Fruit fly (Drosophila melanogaster): ENCODE data around the gene CG6225.

Gene CG6225

DNA sequence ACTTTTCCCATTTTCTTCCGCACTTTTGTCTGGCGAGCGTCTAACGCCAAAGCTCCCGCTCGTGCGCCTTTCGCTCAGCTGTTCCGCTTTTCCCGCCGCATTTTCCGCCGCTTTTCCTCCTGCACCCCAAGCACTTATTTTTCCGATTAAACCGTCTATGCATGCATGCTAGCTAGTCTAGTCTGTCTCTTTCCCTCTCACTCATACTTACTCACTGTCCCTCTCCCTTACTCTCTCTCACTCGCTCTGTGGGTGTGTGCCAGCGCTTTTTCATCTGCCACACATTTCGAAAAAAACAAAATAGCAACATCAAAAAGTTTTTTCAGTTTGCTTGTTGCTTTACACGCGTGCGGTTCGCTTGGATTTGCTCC lies at the start of gene CG6225:
Gene CG6225 (plus strand): TSS at position 325 of the 371 bp plus-strand sequence.
- no peak for TF ChIP-seq insv (optimal IDR thresholded peaks at IDR 0.05)

DNA sequence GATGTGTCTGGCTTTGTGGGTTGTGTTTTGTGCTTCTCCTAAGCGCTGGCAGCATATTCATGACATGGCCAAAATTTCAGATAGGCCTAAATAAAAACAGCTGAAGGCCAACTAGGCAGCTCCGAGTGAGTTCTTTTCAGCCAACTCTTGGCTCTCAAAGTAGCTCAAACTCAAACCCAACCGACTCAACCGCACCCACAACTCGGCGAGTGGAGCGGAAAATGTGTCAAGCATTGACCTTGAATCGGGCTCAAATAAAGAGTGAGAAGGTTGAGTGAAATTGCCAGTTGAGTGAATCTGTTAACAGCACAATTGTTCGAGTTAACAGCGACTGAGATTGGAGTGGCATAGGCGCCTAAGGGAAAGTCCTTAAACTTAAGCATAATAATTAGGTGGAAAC lies 42.4 kb upstream of the CG6225 start:
- TF ChIP-seq insv (optimal IDR thresholded peaks at IDR 0.05): no peak
- no peak for TF ChIP-seq Sin3A (optimal IDR thresholded peaks at IDR 0.05)
- TF ChIP-seq ttk (optimal IDR thresholded peaks at IDR 0.05): no peak
- no peak for TF ChIP-seq Myc (optimal IDR thresholded peaks at IDR 0.05)
- no peak for TF ChIP-seq h (optimal IDR thresholded peaks at IDR 0.05)
- no peak for TF ChIP-seq psq (optimal IDR thresholded peaks at IDR 0.05)

DNA sequence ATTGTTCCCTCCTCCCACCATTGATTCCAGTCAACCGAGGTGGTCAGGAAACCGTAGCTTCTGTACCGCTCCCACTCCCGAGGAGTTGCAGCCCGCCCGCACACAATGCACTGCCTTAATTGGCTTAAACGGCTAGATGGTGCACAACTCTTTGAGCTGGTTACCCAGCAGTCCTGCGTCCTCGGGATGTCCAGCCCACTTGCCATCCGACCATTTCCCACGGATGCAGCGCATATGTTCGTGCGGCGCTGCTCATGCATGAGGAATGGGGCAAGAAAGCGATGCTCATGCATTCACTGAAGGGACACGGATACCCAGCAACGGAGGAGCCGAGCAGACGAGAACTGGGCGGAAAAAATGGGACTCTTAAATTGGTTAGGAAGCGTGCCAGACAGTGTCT lies 38.8 kb upstream of the CG6225 start:
- TF ChIP-seq h (optimal IDR thresholded peaks at IDR 0.05): no peak
- TF ChIP-seq insv (optimal IDR thresholded peaks at IDR 0.05): no peak
- TF ChIP-seq Myc (optimal IDR thresholded peaks at IDR 0.05): no peak
- no peak for TF ChIP-seq ttk (optimal IDR thresholded peaks at IDR 0.05)
- no peak for TF ChIP-seq psq (optimal IDR thresholded peaks at IDR 0.05)
- TF ChIP-seq Sin3A (optimal IDR thresholded peaks at IDR 0.05): no peak

DNA sequence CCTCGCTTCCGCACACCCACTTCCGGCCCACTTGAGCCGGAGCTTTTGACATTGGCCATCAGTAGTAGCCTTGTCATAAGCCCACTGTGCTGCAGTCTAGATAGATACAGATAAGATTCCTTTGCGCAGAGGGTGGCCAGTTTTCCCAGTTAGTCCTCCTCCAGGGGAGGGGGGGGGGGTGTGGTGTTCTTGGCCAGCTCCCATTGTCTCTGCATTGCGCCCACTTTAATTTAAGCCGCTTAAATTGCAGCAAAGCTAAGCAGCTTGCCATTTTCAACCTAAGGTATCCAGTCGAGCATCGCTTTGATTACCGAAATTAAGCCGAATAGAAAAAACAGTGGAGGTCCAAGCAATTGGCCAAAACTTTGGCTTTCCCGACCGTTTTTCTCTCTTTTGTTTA lies 31.6 kb upstream of the CG6225 start:
- TF ChIP-seq Sin3A (optimal IDR thresholded peaks at IDR 0.05) (no peak), Myc (optimal IDR thresholded peaks at IDR 0.05) (no peak), h (optimal IDR thresholded peaks at IDR 0.05) (no peak), ttk (optimal IDR thresholded peaks at IDR 0.05) (no peak), insv (optimal IDR thresholded peaks at IDR 0.05) (no peak), psq (optimal IDR thresholded peaks at IDR 0.05) (no peak)

dm6 chr3R:12624913-12625312 lies 29.5 kb upstream of the CG6225 start:
- TF ChIP-seq ttk (optimal IDR thresholded peaks at IDR 0.05): no peak
- TF ChIP-seq Sin3A (optimal IDR thresholded peaks at IDR 0.05): no peak
- TF ChIP-seq psq (optimal IDR thresholded peaks at IDR 0.05): no peak
- no peak for TF ChIP-seq h (optimal IDR thresholded peaks at IDR 0.05)
- TF ChIP-seq Myc (optimal IDR thresholded peaks at IDR 0.05): no peak
- no peak for TF ChIP-seq insv (optimal IDR thresholded peaks at IDR 0.05)

dm6 chr3R:12626674-12627382 lies 27.5 kb upstream of the CG6225 start:
- peak; percentile 86 for TF ChIP-seq psq (optimal IDR thresholded peaks at IDR 0.05)
- no peak for TF ChIP-seq insv (optimal IDR thresholded peaks at IDR 0.05)

DNA sequence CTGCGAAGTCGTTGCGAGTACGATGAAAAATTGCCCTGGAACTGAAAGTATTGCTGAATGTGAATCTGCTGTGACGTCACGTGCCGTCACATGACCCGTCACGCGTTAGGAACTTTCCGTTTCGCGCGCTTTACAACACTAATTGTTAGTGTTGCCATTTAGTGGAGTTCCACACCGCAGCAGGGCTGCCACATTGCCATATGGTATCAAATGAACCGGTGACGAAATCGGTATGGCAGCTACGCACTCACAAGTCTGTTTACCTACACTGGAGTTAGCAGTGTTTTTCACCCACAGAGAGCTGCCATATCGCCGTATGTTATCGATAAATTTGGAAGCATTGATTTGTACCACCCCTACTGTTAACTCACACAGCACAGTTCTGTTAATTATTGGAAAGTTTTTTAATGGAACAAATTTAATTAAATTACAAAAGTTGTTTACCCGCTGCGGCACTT lies 26.7 kb upstream of the CG6225 start, which contains the start of the genes Vha55 and Snx3:
Gene Vha55 (minus strand): TSS at position 139 of the 458 bp plus-strand sequence.
Gene Snx3 (plus strand): TSS at position 341 of the 458 bp plus-strand sequence.
- no peak for TF ChIP-seq Myc (optimal IDR thresholded peaks at IDR 0.05)
- no peak for TF ChIP-seq h (optimal IDR thresholded peaks at IDR 0.05)
- TF ChIP-seq Sin3A (optimal IDR thresholded peaks at IDR 0.05): no peak
- TF ChIP-seq psq (optimal IDR thresholded peaks at IDR 0.05): no peak
- no peak for TF ChIP-seq insv (optimal IDR thresholded peaks at IDR 0.05)
- no peak for TF ChIP-seq ttk (optimal IDR thresholded peaks at IDR 0.05)

- TF ChIP-seq ttk (optimal IDR thresholded peaks at IDR 0.05) (no peak), psq (optimal IDR thresholded peaks at IDR 0.05) (no peak), Myc (optimal IDR thresholded peaks at IDR 0.05) (no peak), insv (optimal IDR thresholded peaks at IDR 0.05) (no peak), h (optimal IDR thresholded peaks at IDR 0.05) (no peak)
These were observed 25.9 kb upstream of the CG6225 start for dm6 chr3R:12628395-12628928.

DNA sequence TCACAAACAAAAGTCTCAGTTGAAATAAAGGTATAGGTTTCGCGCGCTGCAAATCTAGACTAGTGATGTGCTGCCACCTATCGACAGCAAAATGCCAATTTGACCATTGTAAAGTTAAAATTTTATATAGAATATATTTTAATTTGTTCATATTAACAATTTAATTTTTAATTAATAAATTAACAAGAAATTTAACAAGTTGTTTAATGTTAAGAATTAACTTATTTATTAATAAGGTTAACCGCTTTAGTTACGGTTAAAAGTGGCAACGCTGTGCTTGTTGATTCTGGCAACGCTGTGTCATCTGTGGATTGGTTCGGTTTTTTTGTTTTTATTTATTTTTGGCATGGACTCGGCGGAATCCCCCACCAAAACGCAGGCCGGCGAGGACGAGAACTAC lies 24.0 kb upstream of the CG6225 start, which contains the start of gene Not10:
Gene Not10 (plus strand): TSS at position 279 of the 400 bp plus-strand sequence.
- TF ChIP-seq h (optimal IDR thresholded peaks at IDR 0.05) (no peak), Sin3A (optimal IDR thresholded peaks at IDR 0.05) (no peak), insv (optimal IDR thresholded peaks at IDR 0.05) (no peak), ttk (optimal IDR thresholded peaks at IDR 0.05) (no peak), psq (optimal IDR thresholded peaks at IDR 0.05) (no peak), Myc (optimal IDR thresholded peaks at IDR 0.05) (no peak)

dm6 chr3R:12633059-12633458 lies 21.3 kb upstream of the CG6225 start, which contains the start of gene CG18530:
Gene CG18530, plus strand, starts transcription at chr3R:12633359.
- TF ChIP-seq Myc (optimal IDR thresholded peaks at IDR 0.05) (no peak), Sin3A (optimal IDR thresholded peaks at IDR 0.05) (no peak), h (optimal IDR thresholded peaks at IDR 0.05) (no peak), ttk (optimal IDR thresholded peaks at IDR 0.05) (no peak), psq (optimal IDR thresholded peaks at IDR 0.05) (no peak), insv (optimal IDR thresholded peaks at IDR 0.05) (no peak)

DNA sequence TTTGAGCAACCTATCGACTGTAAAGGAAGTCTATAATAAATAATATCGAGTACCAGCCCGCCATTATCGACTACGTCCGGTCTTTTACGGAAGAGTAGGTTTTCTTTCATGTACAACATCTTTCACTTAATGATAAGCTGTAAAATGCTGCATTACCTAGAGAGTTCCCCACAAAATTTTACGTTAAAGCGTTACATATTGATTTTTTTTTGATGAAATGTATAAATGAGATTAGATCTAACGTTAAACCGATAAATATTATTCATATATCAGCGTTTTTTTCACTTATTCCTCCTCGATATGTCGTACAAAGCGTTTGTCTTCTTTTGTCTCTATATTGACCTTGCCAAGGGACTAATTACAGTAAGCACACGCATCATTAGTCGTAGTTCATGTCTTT lies 19.8 kb upstream of the CG6225 start, which contains the start of gene CG11598:
Gene CG11598 (plus strand): TSS at position 301 of the 400 bp plus-strand sequence.
- TF ChIP-seq Sin3A (optimal IDR thresholded peaks at IDR 0.05) (no peak), h (optimal IDR thresholded peaks at IDR 0.05) (no peak), Myc (optimal IDR thresholded peaks at IDR 0.05) (no peak), psq (optimal IDR thresholded peaks at IDR 0.05) (no peak), insv (optimal IDR thresholded peaks at IDR 0.05) (no peak), ttk (optimal IDR thresholded peaks at IDR 0.05) (no peak)

DNA sequence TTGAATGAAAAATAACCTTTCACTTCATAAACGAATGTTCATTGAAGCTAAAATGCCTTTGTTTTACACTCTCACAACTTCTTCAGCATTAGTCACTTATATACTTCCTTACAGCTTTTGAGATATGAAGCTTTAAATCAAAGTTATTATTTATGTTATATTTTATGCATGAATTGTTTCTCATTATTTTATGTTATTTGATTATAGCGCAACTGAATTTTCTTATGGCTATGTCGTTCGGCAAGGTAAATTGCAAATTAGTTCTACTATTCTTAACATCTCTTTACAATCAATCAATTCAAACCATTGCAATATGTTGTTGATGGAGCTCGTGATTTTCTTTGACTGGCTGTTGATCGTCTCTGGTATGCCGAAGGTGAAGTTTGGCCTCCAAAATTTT lies 18.1 kb upstream of the CG6225 start, which contains the start of gene CG11600:
Gene CG11600 (plus strand): TSS at position 301 of the 400 bp plus-strand sequence.
- TF ChIP-seq insv (optimal IDR thresholded peaks at IDR 0.05) (no peak), psq (optimal IDR thresholded peaks at IDR 0.05) (no peak), ttk (optimal IDR thresholded peaks at IDR 0.05) (no peak), Sin3A (optimal IDR thresholded peaks at IDR 0.05) (no peak), h (optimal IDR thresholded peaks at IDR 0.05) (no peak), Myc (optimal IDR thresholded peaks at IDR 0.05) (no peak)
